Fruit fly (Drosophila melanogaster) whole organism, embryonic: ENCODE measurements around the gene AspRS-m.

Experiments used
- Blimp-1 ChIP-seq: fragments of 200-800 bp; sonication (Bioruptor generic); optimal IDR thresholded peaks from 3 replicates; lab custom pipeline; 2018; ENCODE audit warnings: missing biosample characterization, missing genetic modification characterization, mild to moderate bottlenecking, moderate library complexity, missing genetic modification reagents
- CG2120 ChIP-seq: fragments of 200-800 bp; sonication (Bioruptor generic); optimal IDR thresholded peaks from 3 replicates; lab custom pipeline; 2016; ENCODE audit warnings: missing biosample characterization, missing genetic modification characterization
- CG7987 ChIP-seq: fragments of 200-800 bp; sonication (Bioruptor generic); optimal IDR thresholded peaks from 2 replicates; lab custom pipeline; 2018; ENCODE audit warnings: missing biosample characterization, mild to moderate bottlenecking, missing genetic modification characterization, moderate library complexity
- Max ChIP-seq: fragments of 200-800 bp; sonication (Bioruptor generic); optimal IDR thresholded peaks from 2 replicates; lab custom pipeline; 2016; ENCODE audit warnings: missing biosample characterization, mild to moderate bottlenecking, missing genetic modification characterization
- NFAT ChIP-seq: fragments of 200-800 bp; sonication (Bioruptor generic); IDR thresholded peaks from 2 replicates; pipeline ENCODE4 v1.3.6; 2022; ENCODE audit warnings: missing biosample characterization, missing genetic modification characterization
- Scr ChIP-seq: fragments of 200-800 bp; sonication (Bioruptor generic); IDR thresholded peaks from 2 replicates; pipeline ENCODE4 v1.3.6; 2022; ENCODE audit warnings: missing biosample characterization, missing genetic modification characterization; ENCODE audit not compliant: partially characterized antibody
- Sin3A ChIP-seq: fragments of >200 bp; optimal IDR thresholded peaks from 2 replicates; lab custom pipeline; 2018
- h ChIP-seq: fragments of >200 bp; optimal IDR thresholded peaks from 2 replicates; lab custom pipeline; 2017
- pan ChIP-seq, 4 experiments: fragments of >200 bp in 3 of 4; fragments of 200-800 bp in 1 of 4; sonication (Bioruptor generic) in 1 of 4; optimal IDR thresholded peaks in 3 of 4; IDR thresholded peaks in 1 of 4; 2 replicates each; pipeline versions ENCODE4 v1.3.6 to Lab custom; 2017 to 2022; ENCODE audit warnings: missing biosample characterization in 2 of 4, missing genetic modification characterization in 2 of 4, mixed read lengths in 1 of 4
- repo ChIP-seq: fragments of 200-800 bp; sonication (Bioruptor generic); optimal IDR thresholded peaks from 2 replicates; lab custom pipeline; 2016; ENCODE audit warnings: missing biosample characterization, missing genetic modification characterization
- twi ChIP-seq: fragments of 200-800 bp; optimal IDR thresholded peaks from 2 replicates; lab custom pipeline; 2019; ENCODE audit warnings: missing biosample characterization, mild to moderate bottlenecking, missing genetic modification characterization, moderate library complexity
- zf30C ChIP-seq: fragments of 200-800 bp; sonication (Bioruptor generic); optimal IDR thresholded peaks from 3 replicates; lab custom pipeline; 2018; ENCODE audit warnings: missing biosample characterization, mild to moderate bottlenecking, missing genetic modification characterization

DNA sequence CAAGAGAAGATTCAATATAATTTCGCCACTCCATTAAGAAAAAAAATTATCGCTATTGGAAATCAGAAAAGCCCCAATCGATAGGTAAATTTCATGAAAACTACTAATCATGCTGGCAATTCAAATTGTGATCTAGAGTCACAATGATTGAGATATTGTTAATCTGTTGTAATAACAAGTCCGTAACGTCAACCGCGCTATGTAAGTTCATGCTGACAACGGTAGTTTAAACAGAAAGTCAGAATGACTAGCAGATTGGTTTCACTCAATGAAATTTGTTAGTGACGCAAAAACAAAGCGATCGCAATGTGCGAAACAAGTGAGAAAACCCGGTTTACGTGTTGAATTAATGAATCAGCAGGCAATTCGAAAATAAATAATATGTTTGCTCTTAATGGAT, 30.3 kb downstream of the AspRS-m start:
- TF ChIP-seq Max (no peak), CG7987 (no peak), Sin3A (lab: Kevin White, UChicago) (no peak), twi (tag; lab: Kevin White, UChicago) (no peak), pan (optimal IDR thresholded peaks at IDR 0.05; lab: Kevin White, UChicago) (no peak), pan (GFP tag; optimal IDR thresholded peaks at IDR 0.05 in 1 of 2, IDR thresholded peaks at IDR 0.05 in 1 of 2) (no peak), zf30C (GFP tag; lab: Kevin White, UChicago) (no peak), CG2120 (GFP tag; lab: Kevin White, UChicago) (no peak), Blimp-1 (no peak), repo (no peak), h (no peak), NFAT (no peak), Scr (GFP tag; lab: Robert Waterston, UW) (no peak)
